Worm (Caenorhabditis elegans) whole organism, L4 larva: ENCODE results near the gene arp-6.

ENCODE experiments used
- Y105C5A.15 ChIP-seq: fragments of 200-800 bp; sonication (Bioruptor generic); IDR thresholded peaks from 2 replicates; pipeline ENCODE4 v1.3.6; 2022; ENCODE audit warnings: missing genetic modification characterization, missing compliant biosample characterization
- aly-2 ChIP-seq: sonication (generic microtip); optimal IDR thresholded peaks from 2 replicates; lab custom pipeline; 2018; ENCODE audit warnings: missing biosample characterization, missing genetic modification characterization
- lin-38 ChIP-seq: fragments of 200-800 bp; sonication (Bioruptor generic); IDR thresholded peaks from 2 replicates; pipeline ENCODE4 v1.3.6; 2022; ENCODE audit warnings: missing genetic modification reagents, missing genetic modification characterization, missing compliant biosample characterization
- lsy-2 ChIP-seq, 2 experiments: fragments of 150-350 bp in 1 of 2; sonication (generic microtip) in 1 of 2; optimal IDR thresholded peaks; 2 replicates each; lab custom pipeline; 2014 to 2017; ENCODE audit warnings: missing biosample characterization in 2 of 2, missing genetic modification characterization in 2 of 2
- madf-9 ChIP-seq: fragments of 200-800 bp; sonication (Bioruptor generic); conservative IDR thresholded peaks from 2 replicates; pipeline ENCODE4 v1.3.6; 2022; ENCODE audit warnings: missing genetic modification reagents, missing genetic modification characterization, missing compliant biosample characterization
- mep-1 ChIP-seq: fragments of 150-350 bp; sonication (generic microtip); optimal IDR thresholded peaks from 3 replicates; lab custom pipeline; 2014; ENCODE audit warnings: missing biosample characterization, missing genetic modification characterization
- nhr-11 ChIP-seq: fragments of 150-350 bp; optimal IDR thresholded peaks from 2 replicates; lab custom pipeline; 2014; ENCODE audit warnings: missing biosample characterization, missing genetic modification characterization
- pqm-1 ChIP-seq: sonication (generic microtip); optimal IDR thresholded peaks from 2 replicates; lab custom pipeline; 2017; ENCODE audit warnings: missing biosample characterization, missing genetic modification characterization
- set-16 ChIP-seq: fragments of 200-800 bp; sonication (Bioruptor generic); IDR thresholded peaks from 2 replicates; pipeline ENCODE4 v1.3.6; 2022; ENCODE audit warnings: missing genetic modification reagents, missing genetic modification characterization, missing compliant biosample characterization
- snpc-1.2 ChIP-seq: fragments of 200-800 bp; sonication (Bioruptor generic); IDR thresholded peaks from 2 replicates; pipeline ENCODE4 v1.3.6; 2022; ENCODE audit warnings: missing genetic modification reagents, missing genetic modification characterization, missing compliant biosample characterization
- snpc-4 ChIP-seq: fragments of 150-350 bp; optimal IDR thresholded peaks from 2 replicates; lab custom pipeline; 2014; ENCODE audit warnings: missing biosample characterization, missing genetic modification characterization
- unc-39 ChIP-seq: sonication (generic microtip); optimal IDR thresholded peaks from 2 replicates; lab custom pipeline; 2017; ENCODE audit warnings: missing biosample characterization, missing genetic modification characterization
- vab-7 ChIP-seq: fragments of 200-800 bp; sonication (Bioruptor generic); IDR thresholded peaks from 2 replicates; pipeline ENCODE4 v1.3.6; 2022; ENCODE audit warnings: missing genetic modification reagents, missing genetic modification characterization, missing compliant biosample characterization
- zag-1 ChIP-seq: fragments of 150-350 bp; optimal IDR thresholded peaks from 2 replicates; lab custom pipeline; 2014; ENCODE audit warnings: missing biosample characterization, missing genetic modification characterization

DNA sequence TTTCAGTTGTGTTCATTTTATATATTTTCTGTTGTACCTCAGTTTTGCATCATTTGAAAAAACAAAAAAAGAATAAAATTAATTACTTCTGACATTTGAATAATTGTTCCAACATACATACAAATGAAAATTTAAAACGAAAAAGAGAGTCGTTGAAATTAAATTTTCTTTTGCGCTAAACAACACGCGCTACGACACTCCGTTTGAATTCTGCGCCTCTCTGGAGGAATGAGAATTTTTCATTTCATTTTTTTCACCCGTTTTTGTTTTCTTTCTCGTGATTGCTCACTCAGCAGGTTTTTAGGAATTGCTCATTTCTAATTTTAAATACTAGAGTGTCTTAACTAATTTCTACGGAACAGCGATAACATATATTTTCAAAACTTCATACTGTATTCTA, 4.5 kb upstream of the arp-6 start:
- TF ChIP-seq vab-7 (GFP tag; lab: Robert Waterston, UW) = no peak
- TF ChIP-seq aly-2 (tag; lab: Kevin White, UChicago) = no peak
- no peak for TF ChIP-seq nhr-11 (tag; lab: Kevin White, UChicago)
- no peak for TF ChIP-seq Y105C5A.15
- TF ChIP-seq snpc-4 (tag; lab: Kevin White, UChicago) = no peak
- no peak for TF ChIP-seq snpc-1.2 (GFP tag; lab: Robert Waterston, UW)
- TF ChIP-seq set-16 = no peak
- TF ChIP-seq zag-1 (tag; lab: Kevin White, UChicago) = no peak
- TF ChIP-seq madf-9 = no peak
- no peak for TF ChIP-seq pqm-1 (tag; lab: Kevin White, UChicago)
- no peak for TF ChIP-seq mep-1 (tag; lab: Kevin White, UChicago)
- TF ChIP-seq lin-38 (GFP tag; lab: Robert Waterston, UW) = peak; percentile 57
- no peak for TF ChIP-seq unc-39 (tag; lab: Kevin White, UChicago)
- TF ChIP-seq lsy-2 (tag; optimal IDR thresholded peaks at IDR 0.05; lab: Kevin White, UChicago) = peak in 1 of 2 experiments; percentile 74
